Worm (Caenorhabditis elegans): ENCODE measurements around the gene mak-2.
A peak's percentile ranks its signal among the peaks of the same experiment; 100 is the strongest.

The mak-2 gene

DNA sequence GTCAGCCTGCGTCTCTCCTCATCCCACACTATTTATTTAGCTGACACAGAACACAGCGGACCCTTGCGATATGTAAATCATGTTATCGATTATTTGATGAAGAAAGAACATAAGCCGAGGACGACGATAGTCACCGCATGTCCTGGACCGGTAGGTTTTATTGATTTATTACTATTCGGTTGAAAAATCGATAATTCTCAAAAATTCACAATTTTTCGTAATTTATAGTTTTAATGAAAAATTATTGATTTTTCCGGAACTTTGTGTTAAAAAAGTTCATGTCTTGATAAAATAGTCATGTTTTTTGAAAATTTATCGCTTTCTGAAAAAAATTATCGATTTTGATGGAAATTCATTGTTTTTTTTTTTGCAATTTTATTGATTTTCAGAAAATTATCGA, 36.9 kb upstream of the mak-2 start:
- TF ChIP-seq che-1 (tag; optimal IDR thresholded peaks at IDR 0.05), result no peak

DNA sequence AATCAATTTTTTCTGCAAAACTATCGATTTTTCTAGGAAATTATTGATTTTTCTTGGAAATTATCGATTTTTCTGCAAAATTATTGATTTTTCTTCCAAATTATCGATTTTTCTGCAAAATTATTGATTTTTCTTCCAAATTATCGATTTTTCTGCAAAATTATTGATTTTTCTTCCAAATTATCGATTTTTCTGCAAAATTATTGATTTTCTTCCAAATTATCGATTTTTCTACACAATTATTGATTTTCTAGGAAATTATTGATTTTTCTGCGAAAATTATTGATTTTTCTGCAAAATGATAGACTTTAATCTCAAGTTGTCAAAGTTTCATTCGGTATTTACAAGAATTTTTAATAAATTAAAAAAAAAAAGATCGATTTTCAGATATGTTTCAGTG, 36.2 kb upstream of the mak-2 start:
- peak; percentile 85 for TF ChIP-seq ceh-48 (tag; optimal IDR thresholded peaks at IDR 0.05)

DNA sequence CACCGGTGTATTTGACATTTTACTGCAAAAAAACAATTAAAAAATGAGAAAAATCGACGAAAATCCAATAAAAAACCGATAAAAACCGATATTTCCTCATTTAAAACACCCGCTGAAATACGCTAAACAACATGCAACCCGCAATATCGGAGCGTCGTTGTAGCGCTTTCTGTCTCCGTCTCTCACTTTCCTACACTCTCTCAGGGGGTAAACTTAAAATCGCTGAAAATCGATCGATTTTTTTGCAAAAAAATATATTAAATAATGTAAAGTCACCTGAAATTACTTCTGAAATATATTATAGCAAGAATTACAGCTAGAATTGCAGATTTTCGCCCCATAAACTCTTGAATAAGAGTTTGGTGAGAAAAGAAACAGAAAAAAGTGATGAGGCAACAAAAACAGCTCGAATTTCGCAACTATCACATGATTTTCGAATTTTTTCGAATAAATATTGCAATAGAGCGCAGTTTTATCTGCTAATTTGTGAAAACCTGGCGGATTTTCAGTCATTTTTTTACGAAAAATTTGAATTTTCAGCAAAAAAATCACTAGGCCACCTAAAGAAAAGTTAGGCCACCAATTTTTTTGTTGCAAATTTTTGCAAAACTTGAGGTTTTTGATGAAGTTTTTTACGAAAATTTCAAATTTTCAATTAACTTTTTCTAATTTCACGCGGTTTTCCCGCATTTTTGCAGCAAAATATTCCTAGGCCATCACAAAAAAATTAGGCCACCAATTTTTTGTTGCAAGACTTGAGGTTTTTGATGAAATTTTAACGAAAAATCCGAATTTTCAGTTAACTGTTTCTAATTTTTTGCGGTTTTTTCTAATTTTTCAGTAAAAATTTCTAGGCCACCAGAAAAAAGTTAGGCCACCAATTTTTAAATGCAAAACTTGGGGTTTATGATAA, 30.5 kb upstream of the mak-2 start, which contains the start of the genes lem-4 and Y55F3BR.11:
lem-4 (minus strand) TSS at position 424 of the 913 bp plus-strand sequence.
Y55F3BR.11 (plus strand) TSS at position 863 of the 913 bp plus-strand sequence.
- TF ChIP-seq pqm-1 (tag; optimal IDR thresholded peaks at IDR 0.05) (peak; percentile 23), nfya-1 (tag; optimal IDR thresholded peaks at IDR 0.05) (peak; percentile 45), pax-1 (tag; optimal IDR thresholded peaks at IDR 0.05) (peak; percentile 17), ceh-48 (tag; optimal IDR thresholded peaks at IDR 0.05) (peak; percentile 57), ets-4 (tag; optimal IDR thresholded peaks at IDR 0.05) (no peak)

DNA sequence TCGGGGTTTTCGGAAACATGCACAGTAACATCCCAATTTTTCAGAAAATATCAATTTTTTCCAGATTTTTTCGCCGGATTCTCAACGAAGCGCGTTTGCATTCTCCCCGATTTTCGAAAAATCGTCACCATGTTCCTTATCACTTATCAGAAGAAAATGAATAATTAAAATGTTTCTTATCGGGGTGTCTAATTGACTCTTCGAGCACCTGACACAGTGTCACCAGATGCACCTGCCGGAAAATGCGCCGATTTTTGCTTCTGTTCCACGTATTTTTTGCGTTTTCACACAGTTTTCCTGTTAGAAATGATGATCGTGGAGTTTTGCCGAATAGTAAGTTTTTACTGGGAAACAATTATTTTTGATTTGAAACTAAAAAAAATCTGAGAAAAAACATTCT, 29.7 kb upstream of the mak-2 start:
- no peak for TF ChIP-seq fkh-6 (tag; optimal IDR thresholded peaks at IDR 0.05)
- TF ChIP-seq lin-11 (tag; optimal IDR thresholded peaks at IDR 0.05), result no peak
- TF ChIP-seq F13H6.1 (tag; optimal IDR thresholded peaks at IDR 0.05), result no peak
- no peak for TF ChIP-seq ceh-24 (tag; optimal IDR thresholded peaks at IDR 0.05)
- TF ChIP-seq elt-2 (tag; optimal IDR thresholded peaks at IDR 0.05), result peak; percentile 47
- no peak for TF ChIP-seq gmeb-2 (tag; optimal IDR thresholded peaks at IDR 0.05)

DNA sequence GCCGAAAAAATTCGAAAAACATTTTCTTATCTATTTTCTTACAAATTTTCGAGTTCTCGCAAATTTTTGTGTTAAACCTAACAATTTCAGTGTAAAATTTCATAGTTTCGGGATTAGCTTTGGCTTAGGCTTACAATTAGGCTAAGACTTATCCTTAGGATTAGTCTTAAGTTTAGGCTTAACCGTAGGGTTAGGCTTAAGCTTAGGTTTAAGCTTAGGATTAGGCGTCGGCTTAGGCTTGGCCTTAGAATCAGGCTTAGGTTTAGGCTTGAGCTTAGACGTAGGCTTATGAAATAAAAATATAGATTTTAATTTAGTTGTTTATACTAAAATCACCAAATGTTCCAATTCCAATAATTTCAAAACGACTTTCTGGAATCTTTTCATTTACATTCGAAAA, 29.1 kb upstream of the mak-2 start:
- TF ChIP-seq ceh-2 (tag; optimal IDR thresholded peaks at IDR 0.05), result no peak
- TF ChIP-seq dve-1 (tag; optimal IDR thresholded peaks at IDR 0.05), result peak; percentile 93

DNA sequence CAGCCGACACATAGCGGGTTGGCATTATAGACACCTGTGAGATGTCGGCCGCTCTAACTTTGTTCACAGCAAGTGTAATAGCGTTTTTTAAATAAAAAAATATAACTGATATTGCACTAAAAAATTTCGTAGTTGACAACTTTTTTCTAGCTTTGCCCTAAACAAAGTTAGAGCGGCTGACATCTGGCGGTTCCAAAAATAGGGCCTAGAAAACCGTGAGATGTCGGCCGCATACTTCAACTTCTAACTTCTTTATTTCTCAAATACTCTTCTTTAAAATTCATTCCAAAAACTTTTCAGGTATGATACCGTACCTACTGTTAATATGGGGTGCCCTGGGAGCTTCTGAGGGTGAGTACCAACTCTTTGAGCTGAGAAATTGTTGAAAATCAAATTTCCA, 26.5 kb upstream of the mak-2 start, which contains the start of gene Y55F3BR.2:
Y55F3BR.2 (plus strand) TSS at position 301 of the 400 bp plus-strand sequence.
- TF ChIP-seq unc-3 (GFP tag; conservative IDR thresholded peaks at IDR 0.05), result no peak
- TF ChIP-seq unc-3 (tag; optimal IDR thresholded peaks at IDR 0.05), result no peak
- TF ChIP-seq ceh-30 (tag; optimal IDR thresholded peaks at IDR 0.05), result no peak
- TF ChIP-seq tbx-7 (tag; optimal IDR thresholded peaks at IDR 0.05), result no peak

DNA sequence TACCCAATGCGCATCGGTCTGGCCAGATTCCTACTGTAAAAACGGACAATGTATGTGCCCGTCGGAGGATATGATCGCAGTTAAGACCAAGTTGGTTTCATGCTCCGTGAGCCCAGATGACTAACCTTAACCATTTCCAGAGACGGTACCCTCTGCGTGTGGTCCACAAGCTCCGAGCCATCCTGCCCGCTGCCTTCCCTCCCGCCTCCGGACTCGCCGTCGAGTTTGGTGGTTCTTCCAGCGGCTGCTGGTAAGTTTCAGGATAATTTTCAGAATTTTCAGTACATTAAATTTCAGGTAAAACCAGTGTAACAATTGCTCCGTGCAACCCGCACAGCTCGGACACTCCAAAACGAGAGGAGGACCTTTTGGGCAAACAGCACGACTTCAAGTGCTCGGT, 24.3 kb upstream of the mak-2 start:
- no peak for TF ChIP-seq elt-4 (tag; optimal IDR thresholded peaks at IDR 0.05)
- TF ChIP-seq ztf-16 (tag; optimal IDR thresholded peaks at IDR 0.05), result no peak
- TF ChIP-seq ceh-24 (tag; optimal IDR thresholded peaks at IDR 0.05), result no peak
- no peak for TF ChIP-seq sox-4 (tag; optimal IDR thresholded peaks at IDR 0.05)
- no peak for TF ChIP-seq ceh-34 (tag; optimal IDR thresholded peaks at IDR 0.05)
- TF ChIP-seq ceh-45 (GFP tag; IDR thresholded peaks at IDR 0.05), result no peak
- TF ChIP-seq hlh-6 (tag; optimal IDR thresholded peaks at IDR 0.05), result no peak
- no peak for TF ChIP-seq unc-55 (GFP tag; optimal IDR thresholded peaks at IDR 0.05)
- TF ChIP-seq pqm-1 (tag; optimal IDR thresholded peaks at IDR 0.05), result no peak
- no peak for TF ChIP-seq che-1 (tag; optimal IDR thresholded peaks at IDR 0.05)
- TF ChIP-seq odd-2 (tag; optimal IDR thresholded peaks at IDR 0.05), result no peak
- no peak for TF ChIP-seq pha-4 (tag; optimal IDR thresholded peaks at IDR 0.05)
- no peak for TF ChIP-seq sdc-2 (tag; optimal IDR thresholded peaks at IDR 0.05)
- TF ChIP-seq lim-6 (tag; optimal IDR thresholded peaks at IDR 0.05), result no peak
